Fruit fly (Drosophila melanogaster) whole organism, embryonic: ENCODE results near the gene glu.
A peak's percentile ranks its signal among the peaks of the same experiment; 100 is the strongest.

ENCODE experiments used
- Adf1 ChIP-seq: fragments of 200-800 bp; sonication (Bioruptor generic); IDR thresholded peaks from 2 replicates; pipeline ENCODE4 v1.3.6; 2022; ENCODE audit warnings: missing biosample characterization, missing genetic modification characterization
- Aef1 ChIP-seq: fragments of 200-800 bp; sonication (Bioruptor generic); IDR thresholded peaks from 3 replicates; pipeline ENCODE4 v1.3.6; 2022; ENCODE audit warnings: missing biosample characterization, missing genetic modification characterization
- Antp ChIP-seq: fragments of 200-800 bp; sonication (Bioruptor generic); optimal IDR thresholded peaks from 3 replicates; lab custom pipeline; 2016; ENCODE audit warnings: missing biosample characterization, missing genetic modification characterization
- Bgb ChIP-seq: fragments of 200-800 bp; sonication (Bioruptor generic); IDR thresholded peaks from 2 replicates; pipeline ENCODE4 v1.3.6; 2022; ENCODE audit warnings: missing biosample characterization, missing genetic modification characterization; ENCODE audit not compliant: partially characterized antibody
- CG10321 ChIP-seq: fragments of 200-800 bp; sonication (Bioruptor generic); IDR thresholded peaks from 2 replicates; pipeline ENCODE4 v1.3.6; 2022; ENCODE audit warnings: missing biosample characterization, missing genetic modification characterization
- CG12104 ChIP-seq: fragments of 200-800 bp; sonication (Bioruptor generic); optimal IDR thresholded peaks from 3 replicates; lab custom pipeline; 2016; ENCODE audit warnings: missing biosample characterization, missing genetic modification characterization
- CG1233 ChIP-seq: fragments of 200-800 bp; sonication (Bioruptor generic); optimal IDR thresholded peaks from 4 replicates; lab custom pipeline; 2018; ENCODE audit warnings: missing biosample characterization, mild to moderate bottlenecking, missing genetic modification characterization
- CG1529 ChIP-seq: fragments of 200-800 bp; sonication (Bioruptor generic); optimal IDR thresholded peaks from 3 replicates; lab custom pipeline; 2018; ENCODE audit warnings: missing biosample characterization, missing genetic modification characterization
- CG18476 ChIP-seq: fragments of 200-800 bp; sonication (Bioruptor generic); optimal IDR thresholded peaks from 2 replicates; lab custom pipeline; 2016; ENCODE audit warnings: missing biosample characterization, mild to moderate bottlenecking, missing genetic modification characterization
- CG2678 ChIP-seq: fragments of 200-800 bp; sonication (Bioruptor generic); optimal IDR thresholded peaks from 3 replicates; lab custom pipeline; 2019; ENCODE audit warnings: missing biosample characterization, mild to moderate bottlenecking, missing genetic modification characterization, moderate library complexity
- CG2712 ChIP-seq: fragments of 200-800 bp; optimal IDR thresholded peaks from 3 replicates; lab custom pipeline; 2019; ENCODE audit warnings: missing biosample characterization, mild to moderate bottlenecking, missing genetic modification characterization, moderate library complexity
- CG4617 ChIP-seq: fragments of 200-800 bp; sonication (Bioruptor generic); optimal IDR thresholded peaks from 3 replicates; lab custom pipeline; 2016; ENCODE audit warnings: missing biosample characterization, missing genetic modification characterization, borderline replicate concordance
- CG6765 ChIP-seq: fragments of 200-800 bp; sonication (Bioruptor generic); optimal IDR thresholded peaks from 3 replicates; lab custom pipeline; 2017; ENCODE audit warnings: missing biosample characterization, mild to moderate bottlenecking, missing genetic modification characterization
- CG6854 ChIP-seq: fragments of 200-800 bp; sonication (Bioruptor generic); optimal IDR thresholded peaks from 3 replicates; lab custom pipeline; 2017; ENCODE audit warnings: missing biosample characterization, mild to moderate bottlenecking, missing genetic modification characterization
- CG7556 ChIP-seq: fragments of 200-800 bp; sonication (Bioruptor generic); optimal IDR thresholded peaks from 2 replicates; lab custom pipeline; 2017; ENCODE audit warnings: missing biosample characterization, mild to moderate bottlenecking, missing genetic modification characterization
- CG7745 ChIP-seq: fragments of 200-800 bp; sonication (Bioruptor generic); optimal IDR thresholded peaks from 2 replicates; lab custom pipeline; 2018; ENCODE audit warnings: missing biosample characterization, mild to moderate bottlenecking, missing genetic modification characterization, moderate library complexity
- CG8089 ChIP-seq: fragments of 200-800 bp; sonication (Bioruptor generic); optimal IDR thresholded peaks from 3 replicates; lab custom pipeline; 2016; ENCODE audit warnings: missing biosample characterization, missing genetic modification characterization
- CG8478 ChIP-seq: fragments of >200 bp; optimal IDR thresholded peaks from 2 replicates; lab custom pipeline; 2018
- CHES-1-like ChIP-seq: fragments of 200-800 bp; sonication (Bioruptor generic); optimal IDR thresholded peaks from 2 replicates; lab custom pipeline; 2016; ENCODE audit warnings: missing biosample characterization, missing genetic modification characterization
- CTCF ChIP-seq: fragments of 200-800 bp; sonication (Bioruptor generic); optimal IDR thresholded peaks from 2 replicates; lab custom pipeline; 2017; ENCODE audit warnings: missing biosample characterization, mild to moderate bottlenecking, missing genetic modification characterization, moderate library complexity
- D ChIP-seq, 2 experiments: fragments of 200-800 bp in 1 of 2; fragments of >200 bp in 1 of 2; sonication (Bioruptor generic) in 1 of 2; optimal IDR thresholded peaks; 2 replicates in 1 of 2; 3 replicates in 1 of 2; lab custom pipeline; 2017; ENCODE audit warnings: mild to moderate bottlenecking in 1 of 2, missing biosample characterization in 1 of 2, missing genetic modification characterization in 1 of 2, missing genetic modification reagents in 1 of 2
- Dp ChIP-seq: fragments of 200-800 bp; sonication (Bioruptor generic); optimal IDR thresholded peaks from 2 replicates; lab custom pipeline; 2018; ENCODE audit warnings: missing biosample characterization, mild to moderate bottlenecking, missing genetic modification characterization, moderate library complexity
- E2f1 ChIP-seq: fragments of 200-800 bp; sonication (Bioruptor generic); IDR thresholded peaks from 2 replicates; pipeline ENCODE4 v1.3.6; 2022; ENCODE audit warnings: missing biosample characterization, missing genetic modification characterization
- Ets97D ChIP-seq: fragments of 200-800 bp; sonication (Bioruptor generic); optimal IDR thresholded peaks from 3 replicates; lab custom pipeline; 2016; ENCODE audit warnings: missing biosample characterization, missing genetic modification characterization
- Hsf ChIP-seq: fragments of 200-800 bp; sonication (Bioruptor generic); optimal IDR thresholded peaks from 3 replicates; lab custom pipeline; 2016; ENCODE audit warnings: missing biosample characterization, missing genetic modification characterization
- Lhr ChIP-seq: fragments of 200-800 bp; sonication (Bioruptor generic); optimal IDR thresholded peaks from 3 replicates; lab custom pipeline; 2017; ENCODE audit warnings: mild to moderate bottlenecking, missing biosample characterization, missing genetic modification reagents, missing genetic modification characterization
- PHDP ChIP-seq: fragments of 200-800 bp; sonication (Bioruptor generic); optimal IDR thresholded peaks from 3 replicates; lab custom pipeline; 2018; ENCODE audit warnings: missing biosample characterization, mild to moderate bottlenecking, missing genetic modification characterization, moderate library complexity
- Ptx1 ChIP-seq: fragments of 200-800 bp; sonication (Bioruptor generic); IDR thresholded peaks from 2 replicates; pipeline ENCODE4 v1.3.6; 2022; ENCODE audit warnings: missing biosample characterization, missing genetic modification characterization
- Side ChIP-seq: fragments of 200-800 bp; sonication (Bioruptor generic); optimal IDR thresholded peaks from 2 replicates; lab custom pipeline; 2016; ENCODE audit warnings: missing biosample characterization, missing genetic modification characterization
- Ssrp ChIP-seq: fragments of 200-800 bp; sonication (Bioruptor generic); optimal IDR thresholded peaks from 2 replicates; lab custom pipeline; 2018; ENCODE audit warnings: missing biosample characterization, mild to moderate bottlenecking, missing genetic modification characterization, moderate library complexity
- Xbp1 ChIP-seq: fragments of 200-800 bp; sonication (Bioruptor generic); optimal IDR thresholded peaks from 3 replicates; lab custom pipeline; 2016; ENCODE audit warnings: missing biosample characterization, mild to moderate bottlenecking, missing genetic modification characterization
- YL-1 ChIP-seq: fragments of 200-800 bp; sonication (Bioruptor generic); optimal IDR thresholded peaks from 3 replicates; lab custom pipeline; 2017; ENCODE audit warnings: missing biosample characterization, mild to moderate bottlenecking, missing genetic modification characterization
- al ChIP-seq: fragments of 200-800 bp; sonication (Bioruptor generic); IDR thresholded peaks from 2 replicates; pipeline ENCODE4 v1.3.6; 2022; ENCODE audit warnings: missing biosample characterization, missing genetic modification characterization
- ci ChIP-seq: fragments of 200-800 bp; sonication (Bioruptor generic); IDR thresholded peaks from 3 replicates; pipeline ENCODE4 v1.3.6; 2022; ENCODE audit warnings: missing biosample characterization, missing genetic modification characterization
- disco-r ChIP-seq: fragments of 200-800 bp; sonication (Bioruptor generic); optimal IDR thresholded peaks from 2 replicates; lab custom pipeline; 2016; ENCODE audit warnings: missing biosample characterization, missing genetic modification characterization
- fd3F ChIP-seq: fragments of 200-800 bp; sonication (Bioruptor generic); optimal IDR thresholded peaks from 2 replicates; lab custom pipeline; 2018; ENCODE audit warnings: missing biosample characterization, mild to moderate bottlenecking, missing genetic modification characterization, moderate library complexity
- gem ChIP-seq: fragments of 200-800 bp; sonication (Bioruptor generic); optimal IDR thresholded peaks from 2 replicates; lab custom pipeline; 2019; ENCODE audit warnings: missing biosample characterization, mild to moderate bottlenecking, missing genetic modification characterization, moderate library complexity
- h ChIP-seq: fragments of >200 bp; optimal IDR thresholded peaks from 2 replicates; lab custom pipeline; 2017
- kay ChIP-seq: fragments of 200-800 bp; sonication (Bioruptor generic); optimal IDR thresholded peaks from 2 replicates; lab custom pipeline; 2016; ENCODE audit warnings: missing biosample characterization, missing genetic modification characterization
- luna ChIP-seq: fragments of 200-800 bp; sonication (Bioruptor generic); optimal IDR thresholded peaks from 2 replicates; lab custom pipeline; 2016; ENCODE audit warnings: missing biosample characterization, missing genetic modification characterization
- nau ChIP-seq: fragments of 200-800 bp; sonication (Bioruptor generic); optimal IDR thresholded peaks from 3 replicates; lab custom pipeline; 2017; ENCODE audit warnings: missing biosample characterization, mild to moderate bottlenecking, missing genetic modification characterization, missing genetic modification reagents
- oc ChIP-seq: fragments of 200-800 bp; sonication (Bioruptor generic); optimal IDR thresholded peaks from 2 replicates; lab custom pipeline; 2018; ENCODE audit warnings: missing biosample characterization, mild to moderate bottlenecking, missing genetic modification characterization, moderate library complexity
- pan ChIP-seq, 4 experiments: fragments of >200 bp in 3 of 4; fragments of 200-800 bp in 1 of 4; sonication (Bioruptor generic) in 1 of 4; optimal IDR thresholded peaks in 3 of 4; IDR thresholded peaks in 1 of 4; 2 replicates each; pipeline versions ENCODE4 v1.3.6 to Lab custom; 2017 to 2022; ENCODE audit warnings: missing biosample characterization in 2 of 4, missing genetic modification characterization in 2 of 4, mixed read lengths in 1 of 4
- pnt ChIP-seq: fragments of 200-800 bp; sonication (Bioruptor generic); optimal IDR thresholded peaks from 3 replicates; lab custom pipeline; 2016; ENCODE audit warnings: missing biosample characterization, missing genetic modification characterization
- ranshi ChIP-seq: fragments of 200-800 bp; sonication (Bioruptor generic); IDR thresholded peaks from 2 replicates; pipeline ENCODE4 v1.3.6; 2022; ENCODE audit warnings: missing biosample characterization, missing genetic modification characterization
- salm ChIP-seq: fragments of 200-800 bp; sonication (Bioruptor generic); optimal IDR thresholded peaks from 2 replicates; lab custom pipeline; 2018; ENCODE audit warnings: missing biosample characterization, mild to moderate bottlenecking, missing genetic modification characterization
- sc ChIP-seq, 3 experiments: fragments of >200 bp in 2 of 3; fragments of 200-800 bp in 1 of 3; sonication (Bioruptor generic) in 1 of 3; optimal IDR thresholded peaks; 2 replicates in 2 of 3; 3 replicates in 1 of 3; lab custom pipeline; 2017; ENCODE audit warnings: mild to moderate bottlenecking in 1 of 3, missing biosample characterization in 1 of 3, missing genetic modification characterization in 1 of 3, missing genetic modification reagents in 1 of 3
- sens-2 ChIP-seq: fragments of 200-800 bp; sonication (Bioruptor generic); IDR thresholded peaks from 2 replicates; pipeline ENCODE4 v1.3.6; 2022; ENCODE audit warnings: missing biosample characterization, missing genetic modification characterization
- trem ChIP-seq: fragments of 200-800 bp; optimal IDR thresholded peaks from 3 replicates; lab custom pipeline; 2019; ENCODE audit warnings: missing biosample characterization, mild to moderate bottlenecking, missing genetic modification characterization, moderate library complexity
- wor ChIP-seq: fragments of 200-800 bp; sonication (Bioruptor generic); IDR thresholded peaks from 2 replicates; pipeline ENCODE4 v1.3.6; 2022; ENCODE audit warnings: missing biosample characterization, missing genetic modification characterization
- zen ChIP-seq: fragments of 200-800 bp; sonication (Bioruptor generic); optimal IDR thresholded peaks from 3 replicates; lab custom pipeline; 2018; ENCODE audit warnings: missing biosample characterization, mild to moderate bottlenecking, missing genetic modification characterization, moderate library complexity

Gene glu

dm6 chr2L:16709693-16710092 is 28.5 kb downstream of the glu start (continued):
- no peak for TF ChIP-seq Bgb (GFP tag; lab: Robert Waterston, UW)
- peak; percentile 48 for TF ChIP-seq Hsf (GFP tag; lab: Kevin White, UChicago)
- no peak for TF ChIP-seq CG6854
- peak; percentile 72 for TF ChIP-seq Ssrp (tag; lab: Kevin White, UChicago)
- peak; percentile 5 for TF ChIP-seq CHES-1-like (GFP tag; lab: Kevin White, UChicago)
- peak; percentile 61 for TF ChIP-seq wor (GFP tag; lab: Robert Waterston, UW)
- TF ChIP-seq CG2712 (tag; lab: Kevin White, UChicago), result no peak
- TF ChIP-seq CG8089 (GFP tag; lab: Kevin White, UChicago), result no peak
- TF ChIP-seq nau, result no peak
- TF ChIP-seq Adf1 (GFP tag; lab: Robert Waterston, UW), result peak; percentile 42; the same call in 1 of the 2 replicates
- TF ChIP-seq Ptx1 (GFP tag; lab: Robert Waterston, UW), result peak; percentile 89
- peak; percentile 52 for TF ChIP-seq CG18476 (GFP tag; lab: Kevin White, UChicago)
- no peak for TF ChIP-seq YL-1 (GFP tag; lab: Kevin White, UChicago)
- TF ChIP-seq salm (tag; lab: Kevin White, UChicago), result peak; percentile 32
- peak; percentile 73 for TF ChIP-seq Xbp1 (GFP tag; lab: Kevin White, UChicago)
- TF ChIP-seq oc (tag; lab: Kevin White, UChicago), result peak; percentile 66
- no peak for TF ChIP-seq CG4617 (GFP tag; lab: Kevin White, UChicago)
- no peak for TF ChIP-seq CG8478
- peak; percentile 58 for TF ChIP-seq CG12104 (GFP tag; lab: Kevin White, UChicago)
- peak; percentile 67 for TF ChIP-seq sens-2 (GFP tag; lab: Robert Waterston, UW)
- peak; percentile 51 for TF ChIP-seq fd3F (GFP tag; lab: Kevin White, UChicago)
- no peak for TF ChIP-seq Dp (GFP tag; lab: Kevin White, UChicago)
- TF ChIP-seq sc (optimal IDR thresholded peaks at IDR 0.05; lab: Kevin White, UChicago), result no peak
- TF ChIP-seq sc (GFP tag; optimal IDR thresholded peaks at IDR 0.05; lab: Kevin White, UChicago), result peak; percentile 54
- TF ChIP-seq CG10321, result no peak
- TF ChIP-seq kay (GFP tag; lab: Kevin White, UChicago), result peak; percentile 55
- TF ChIP-seq h (lab: Kevin White, UChicago), result no peak
- no peak for TF ChIP-seq pan (optimal IDR thresholded peaks at IDR 0.05; lab: Kevin White, UChicago)
- TF ChIP-seq pan (GFP tag; optimal IDR thresholded peaks at IDR 0.05 in 1 of 2, IDR thresholded peaks at IDR 0.05 in 1 of 2), result no peak
- TF ChIP-seq trem (tag; lab: Kevin White, UChicago), result no peak
- TF ChIP-seq ranshi (GFP tag; lab: Robert Waterston, UW), result peak; percentile 87
- TF ChIP-seq ci, result peak; percentile 91
- no peak for TF ChIP-seq Side (GFP tag; lab: Kevin White, UChicago)
- no peak for TF ChIP-seq Lhr
- no peak for TF ChIP-seq E2f1 (GFP tag; lab: Robert Waterston, UW)
- no peak for TF ChIP-seq CTCF (GFP tag; lab: Kevin White, UChicago)
- TF ChIP-seq al, result peak; percentile 48; the same call in 1 of the 2 replicates
- TF ChIP-seq CG1529 (GFP tag; lab: Kevin White, UChicago), result peak; percentile 49
- no peak for TF ChIP-seq luna
- no peak for TF ChIP-seq Ets97D
- TF ChIP-seq PHDP (tag; lab: Kevin White, UChicago), result peak; percentile 81
- no peak for TF ChIP-seq zen (tag; lab: Kevin White, UChicago)
- no peak for TF ChIP-seq disco-r (GFP tag; lab: Kevin White, UChicago)
- TF ChIP-seq pnt, result no peak
- TF ChIP-seq CG6765 (GFP tag; lab: Kevin White, UChicago), result no peak
- TF ChIP-seq D (optimal IDR thresholded peaks at IDR 0.05; lab: Kevin White, UChicago), result no peak
- TF ChIP-seq D (GFP tag; optimal IDR thresholded peaks at IDR 0.05; lab: Kevin White, UChicago), result no peak
- peak; percentile 79 for TF ChIP-seq Aef1 (GFP tag; lab: Robert Waterston, UW)
- peak; percentile 89 for TF ChIP-seq gem
- TF ChIP-seq CG1233, result no peak
- TF ChIP-seq CG2678 (tag; lab: Kevin White, UChicago), result no peak
- peak; percentile 74 for TF ChIP-seq CG7556 (GFP tag; lab: Kevin White, UChicago)
- no peak for TF ChIP-seq Antp
- TF ChIP-seq CG7745, result no peak
